Worm (Caenorhabditis elegans): ENCODE results near the gene let-653.

DNA sequence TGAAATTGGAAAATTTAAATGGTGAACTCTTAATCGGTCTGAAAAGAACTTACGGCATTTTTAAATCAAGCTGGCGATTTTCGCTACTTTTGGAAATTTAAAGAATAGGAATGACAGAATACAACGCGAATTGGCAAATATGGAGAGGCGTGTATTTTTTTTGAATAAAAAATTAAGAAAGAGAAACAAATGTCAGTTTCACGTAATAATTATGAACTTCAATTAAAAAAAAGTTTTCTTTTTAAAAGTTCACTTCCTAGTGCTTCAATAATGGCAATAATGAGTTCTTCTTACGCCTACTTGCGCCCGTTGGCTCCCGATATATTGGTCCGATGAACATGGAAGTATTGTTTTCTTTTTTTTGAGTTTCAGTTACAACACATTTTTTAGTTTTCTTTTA is 7.7 kb upstream of the let-653 start, which contains the start of gene pph-2:
- no peak for TF ChIP-seq lsy-2 (tag; optimal IDR thresholded peaks at IDR 0.05)
- TF ChIP-seq snpc-4 (tag; optimal IDR thresholded peaks at IDR 0.05): no peak
- TF ChIP-seq unc-62 (GFP tag; optimal IDR thresholded peaks at IDR 0.05): no peak
- no peak for TF ChIP-seq sptf-1 (tag; optimal IDR thresholded peaks at IDR 0.05)
- no peak for TF ChIP-seq mls-2 (tag; optimal IDR thresholded peaks at IDR 0.05)
- TF ChIP-seq zip-8 (tag; optimal IDR thresholded peaks at IDR 0.05): no peak
